Worm (Caenorhabditis elegans) whole organism, late embryonic: ENCODE measurements around the gene gpa-1.

Experiments used
- C08G9.2 ChIP-seq: sonication (generic microtip); optimal IDR thresholded peaks from 2 replicates; lab custom pipeline; 2016; ENCODE audit warnings: mild to moderate bottlenecking, missing genetic modification characterization, moderate library complexity, missing compliant biosample characterization
- ama-1 ChIP-seq: fragments of 150-350 bp; optimal IDR thresholded peaks from 2 replicates; lab custom pipeline; 2014
- hlh-30 ChIP-seq: sonication (generic microtip); optimal IDR thresholded peaks from 2 replicates; lab custom pipeline; 2017; ENCODE audit warnings: antibody characterized with exemption, missing genetic modification characterization, missing compliant biosample characterization; ENCODE audit not compliant: insufficient read depth
- pha-4 ChIP-seq: fragments of 150-350 bp; optimal IDR thresholded peaks from 2 replicates; lab custom pipeline; 2018; ENCODE audit warnings: missing biosample characterization, missing genetic modification reagents, missing genetic modification characterization
- tbx-2 ChIP-seq: sonication (generic microtip); optimal IDR thresholded peaks from 2 replicates; lab custom pipeline; 2016; ENCODE audit warnings: missing genetic modification characterization, missing compliant biosample characterization
- unc-3 ChIP-seq, 2 experiments: fragments of 200-800 bp in 1 of 2; sonication (Bioruptor generic) in 1 of 2; sonication (generic microtip) in 1 of 2; conservative IDR thresholded peaks in 1 of 2; optimal IDR thresholded peaks in 1 of 2; 2 replicates each; pipeline versions ENCODE4 v1.3.6 to Lab custom; 2016 to 2022; ENCODE audit warnings: missing compliant biosample characterization in 2 of 2, missing genetic modification characterization in 2 of 2, missing genetic modification reagents in 1 of 2

DNA sequence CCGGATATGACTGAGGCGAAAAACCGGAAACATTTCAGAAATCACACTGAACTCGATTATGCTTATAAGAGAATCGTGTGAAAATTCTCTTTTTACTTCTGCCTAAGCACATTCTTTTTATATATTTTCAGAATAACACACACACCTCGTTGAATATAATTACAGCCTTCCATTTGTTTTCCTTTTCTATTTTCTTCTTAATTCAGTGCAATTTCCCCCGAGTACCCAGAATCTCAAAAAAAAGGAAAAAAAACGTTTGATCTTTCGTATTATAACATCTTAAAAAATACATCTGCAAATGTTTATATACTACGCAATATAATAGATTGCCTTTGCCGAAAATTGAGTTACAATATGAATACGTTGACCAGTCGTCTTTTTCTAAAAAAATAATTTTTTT is 45.7 kb downstream of the gpa-1 start:
- TF ChIP-seq pha-4 (tag; lab: Kevin White, UChicago) (no peak), tbx-2 (tag; lab: Kevin White, UChicago) (no peak), unc-3 (GFP tag; conservative IDR thresholded peaks at IDR 0.05; lab: Robert Waterston, UW) (no peak), unc-3 (tag; optimal IDR thresholded peaks at IDR 0.05; lab: Kevin White, UChicago) (no peak), C08G9.2 (tag; lab: Kevin White, UChicago) (no peak), hlh-30 (tag; lab: Kevin White, UChicago) (no peak), ama-1 (no peak)
